Worm (Caenorhabditis elegans) whole organism, L4/young adult: ENCODE measurements around the gene F40H3.1.

ENCODE experiments used
- dao-5 ChIP-seq: sonication (generic microtip); optimal IDR thresholded peaks from 2 replicates; lab custom pipeline; 2016; ENCODE audit warnings: missing genotype, missing genetic modification characterization, moderate library complexity, missing compliant biosample characterization
- him-1 ChIP-seq: sonication (generic microtip); optimal IDR thresholded peaks from 2 replicates; lab custom pipeline; 2016; ENCODE audit warnings: missing genotype, missing genetic modification reagents, missing genetic modification characterization, missing compliant biosample characterization

- TF ChIP-seq him-1 (tag; lab: Kevin White, UChicago) (no peak), dao-5 (no peak)
These were observed 1.5 kb upstream of the F40H3.1 start for ce11 chrII:6177975-6178742.
